Fruit fly (Drosophila melanogaster) whole organism, embryonic: ENCODE measurements around the gene CG43095.
A peak's percentile ranks its signal among the peaks of the same experiment; 100 is the strongest.

Source experiments
- Asciz ChIP-seq: fragments of 200-800 bp; sonication (Bioruptor generic); optimal IDR thresholded peaks from 2 replicates; lab custom pipeline; 2017; ENCODE audit warnings: missing biosample characterization, mild to moderate bottlenecking, missing genetic modification characterization, missing genetic modification reagents
- Atf-2 ChIP-seq: fragments of 200-800 bp; sonication (Bioruptor generic); optimal IDR thresholded peaks from 2 replicates; lab custom pipeline; 2016; ENCODE audit warnings: missing biosample characterization, missing genetic modification characterization
- CG10209 ChIP-seq: fragments of 200-800 bp; sonication (Bioruptor generic); optimal IDR thresholded peaks from 3 replicates; lab custom pipeline; 2017; ENCODE audit warnings: missing biosample characterization, mild to moderate bottlenecking, missing genetic modification characterization, missing genetic modification reagents
- CG10462 ChIP-seq: fragments of 200-800 bp; sonication (Bioruptor generic); optimal IDR thresholded peaks from 2 replicates; lab custom pipeline; 2016; ENCODE audit warnings: missing biosample characterization, missing genetic modification characterization
- CG11398 ChIP-seq: fragments of 200-800 bp; sonication (Bioruptor generic); optimal IDR thresholded peaks from 2 replicates; lab custom pipeline; 2016; ENCODE audit warnings: missing biosample characterization, missing genetic modification characterization
- CG12155 ChIP-seq: fragments of 200-800 bp; sonication (Bioruptor generic); optimal IDR thresholded peaks from 3 replicates; lab custom pipeline; 2016; ENCODE audit warnings: missing biosample characterization, missing genetic modification characterization
- CG12219 ChIP-seq: fragments of 200-800 bp; sonication (Bioruptor generic); optimal IDR thresholded peaks from 3 replicates; lab custom pipeline; 2018; ENCODE audit warnings: missing biosample characterization, mild to moderate bottlenecking, missing genetic modification characterization
- CG12236 ChIP-seq: fragments of 200-800 bp; sonication (Bioruptor generic); optimal IDR thresholded peaks from 2 replicates; lab custom pipeline; 2016; ENCODE audit warnings: missing biosample characterization, missing genetic modification characterization
- CG1233 ChIP-seq: fragments of 200-800 bp; sonication (Bioruptor generic); optimal IDR thresholded peaks from 4 replicates; lab custom pipeline; 2018; ENCODE audit warnings: missing biosample characterization, mild to moderate bottlenecking, missing genetic modification characterization
- CG12744 ChIP-seq: fragments of 200-800 bp; sonication (Bioruptor generic); optimal IDR thresholded peaks from 2 replicates; lab custom pipeline; 2016; ENCODE audit warnings: missing biosample characterization, missing genetic modification characterization
- CG12942 ChIP-seq: fragments of 200-800 bp; sonication (Bioruptor generic); optimal IDR thresholded peaks from 3 replicates; lab custom pipeline; 2016; ENCODE audit warnings: missing biosample characterization, missing genetic modification characterization
- CG13123 ChIP-seq: fragments of 200-800 bp; sonication (Bioruptor generic); optimal IDR thresholded peaks from 2 replicates; lab custom pipeline; 2016; ENCODE audit warnings: missing biosample characterization, missing genetic modification characterization
- CG13624 ChIP-seq: fragments of 200-800 bp; sonication (Bioruptor generic); optimal IDR thresholded peaks from 2 replicates; lab custom pipeline; 2016; ENCODE audit warnings: missing biosample characterization, missing genetic modification characterization
- CG14710 ChIP-seq: fragments of 200-800 bp; sonication (Bioruptor generic); optimal IDR thresholded peaks from 3 replicates; lab custom pipeline; 2019; ENCODE audit warnings: missing biosample characterization, mild to moderate bottlenecking, missing genetic modification characterization, moderate library complexity
- CG14860 ChIP-seq: fragments of 200-800 bp; sonication (Bioruptor generic); IDR thresholded peaks from 3 replicates; pipeline ENCODE4 v1.3.6; 2022; ENCODE audit warnings: missing biosample characterization, missing genetic modification characterization; ENCODE audit not compliant: partially characterized antibody
- CG15073 ChIP-seq: fragments of 200-800 bp; sonication (Bioruptor generic); optimal IDR thresholded peaks from 2 replicates; lab custom pipeline; 2016; ENCODE audit warnings: missing biosample characterization, missing genetic modification characterization
- CG15479 ChIP-seq: fragments of 200-800 bp; sonication (Bioruptor generic); optimal IDR thresholded peaks from 3 replicates; lab custom pipeline; 2019; ENCODE audit warnings: missing biosample characterization, mild to moderate bottlenecking, missing genetic modification characterization, moderate library complexity
- CG17802 ChIP-seq: fragments of 200-800 bp; sonication (Bioruptor generic); optimal IDR thresholded peaks from 2 replicates; lab custom pipeline; 2018; ENCODE audit warnings: missing biosample characterization, mild to moderate bottlenecking, missing genetic modification characterization, moderate library complexity
- CG2116 ChIP-seq: fragments of 200-800 bp; sonication (Bioruptor generic); optimal IDR thresholded peaks from 3 replicates; lab custom pipeline; 2018; ENCODE audit warnings: missing biosample characterization, mild to moderate bottlenecking, missing genetic modification characterization
- CG31224 ChIP-seq: fragments of 200-800 bp; sonication (Bioruptor generic); IDR thresholded peaks from 2 replicates; pipeline ENCODE4 v1.3.6; 2022; ENCODE audit warnings: missing biosample characterization, missing genetic modification characterization
- CG31441 ChIP-seq: fragments of 200-800 bp; sonication (Bioruptor generic); IDR thresholded peaks from 2 replicates; pipeline ENCODE4 v1.3.6; 2022; ENCODE audit warnings: missing biosample characterization, missing genetic modification characterization
- CG6272 ChIP-seq: fragments of 200-800 bp; sonication (Bioruptor generic); IDR thresholded peaks from 2 replicates; pipeline ENCODE4 v1.3.6; 2022; ENCODE audit warnings: missing biosample characterization, missing genetic modification characterization
- CG7786 ChIP-seq: fragments of 200-800 bp; sonication (Bioruptor generic); optimal IDR thresholded peaks from 2 replicates; lab custom pipeline; 2016; ENCODE audit warnings: missing biosample characterization, missing genetic modification characterization
- CG8281 ChIP-seq: fragments of 200-800 bp; sonication (Bioruptor generic); optimal IDR thresholded peaks from 2 replicates; lab custom pipeline; 2018; ENCODE audit warnings: missing biosample characterization, mild to moderate bottlenecking, missing genetic modification characterization, moderate library complexity
- CG8359 ChIP-seq: fragments of 200-800 bp; sonication (Bioruptor generic); optimal IDR thresholded peaks from 2 replicates; lab custom pipeline; 2017; ENCODE audit warnings: missing biosample characterization, mild to moderate bottlenecking, missing genetic modification characterization, borderline replicate concordance
- CG9437 ChIP-seq: fragments of 200-800 bp; sonication (Bioruptor generic); optimal IDR thresholded peaks from 2 replicates; lab custom pipeline; 2018; ENCODE audit warnings: missing biosample characterization, mild to moderate bottlenecking, missing genetic modification characterization
- Elba2 ChIP-seq: fragments of 200-800 bp; sonication (Bioruptor generic); optimal IDR thresholded peaks from 3 replicates; lab custom pipeline; 2016; ENCODE audit warnings: missing biosample characterization, missing genetic modification characterization
- HmgD ChIP-seq: fragments of 200-800 bp; sonication (Bioruptor generic); optimal IDR thresholded peaks from 3 replicates; lab custom pipeline; 2016; ENCODE audit warnings: missing biosample characterization, missing genetic modification characterization
- Lhr ChIP-seq: fragments of 200-800 bp; sonication (Bioruptor generic); optimal IDR thresholded peaks from 3 replicates; lab custom pipeline; 2017; ENCODE audit warnings: mild to moderate bottlenecking, missing biosample characterization, missing genetic modification reagents, missing genetic modification characterization
- NC2α ChIP-seq: fragments of 200-800 bp; sonication (Bioruptor generic); optimal IDR thresholded peaks from 2 replicates; lab custom pipeline; 2016; ENCODE audit warnings: missing biosample characterization, missing genetic modification characterization
- NK7.1 ChIP-seq: fragments of 200-800 bp; sonication (Bioruptor generic); optimal IDR thresholded peaks from 3 replicates; lab custom pipeline; 2016; ENCODE audit warnings: missing biosample characterization, missing genetic modification characterization
- Nf-YB ChIP-seq: fragments of 200-800 bp; sonication (Bioruptor generic); optimal IDR thresholded peaks from 3 replicates; lab custom pipeline; 2019; ENCODE audit warnings: missing biosample characterization, mild to moderate bottlenecking, missing genetic modification characterization, moderate library complexity
- Oaz ChIP-seq: fragments of 200-800 bp; sonication (Bioruptor generic); IDR thresholded peaks from 2 replicates; pipeline ENCODE4 v1.3.6; 2022; ENCODE audit warnings: missing biosample characterization, missing genetic modification characterization
- Ssrp ChIP-seq: fragments of 200-800 bp; sonication (Bioruptor generic); optimal IDR thresholded peaks from 2 replicates; lab custom pipeline; 2018; ENCODE audit warnings: missing biosample characterization, mild to moderate bottlenecking, missing genetic modification characterization, moderate library complexity
- ab ChIP-seq: fragments of 200-800 bp; sonication (Bioruptor generic); optimal IDR thresholded peaks from 2 replicates; lab custom pipeline; 2016; ENCODE audit warnings: missing biosample characterization, missing genetic modification characterization
- amos ChIP-seq: fragments of 200-800 bp; sonication (Bioruptor generic); IDR thresholded peaks from 2 replicates; pipeline ENCODE4 v1.3.6; 2022; ENCODE audit warnings: missing biosample characterization, missing genetic modification characterization; ENCODE audit not compliant: partially characterized antibody
- chinmo ChIP-seq: fragments of 200-800 bp; sonication (Bioruptor generic); IDR thresholded peaks from 4 replicates; pipeline ENCODE4 v1.3.6; 2022; ENCODE audit warnings: missing biosample characterization, missing genetic modification characterization; ENCODE audit not compliant: partially characterized antibody
- inv ChIP-seq: fragments of 200-800 bp; sonication (Bioruptor generic); IDR thresholded peaks from 2 replicates; pipeline ENCODE4 v1.3.6; 2022; ENCODE audit warnings: missing biosample characterization, missing genetic modification characterization; ENCODE audit not compliant: partially characterized antibody
- pros ChIP-seq: fragments of 200-800 bp; sonication (Bioruptor generic); optimal IDR thresholded peaks from 3 replicates; lab custom pipeline; 2019; ENCODE audit warnings: missing biosample characterization, mild to moderate bottlenecking, missing genetic modification characterization, moderate library complexity
- pum ChIP-seq: fragments of 200-800 bp; sonication (Bioruptor generic); optimal IDR thresholded peaks from 2 replicates; lab custom pipeline; 2016; ENCODE audit warnings: missing biosample characterization, missing genetic modification characterization
- sd ChIP-seq: fragments of 200-800 bp; sonication (Bioruptor generic); optimal IDR thresholded peaks from 3 replicates; lab custom pipeline; 2018; ENCODE audit warnings: missing biosample characterization, mild to moderate bottlenecking, missing genetic modification characterization, moderate library complexity
- sens-2 ChIP-seq: fragments of 200-800 bp; sonication (Bioruptor generic); IDR thresholded peaks from 2 replicates; pipeline ENCODE4 v1.3.6; 2022; ENCODE audit warnings: missing biosample characterization, missing genetic modification characterization
- sim ChIP-seq: fragments of 200-800 bp; sonication (Bioruptor generic); IDR thresholded peaks from 2 replicates; pipeline ENCODE4 v1.3.6; 2022; ENCODE audit warnings: missing biosample characterization, missing genetic modification characterization
- slou ChIP-seq: fragments of 200-800 bp; sonication (Bioruptor generic); optimal IDR thresholded peaks from 3 replicates; lab custom pipeline; 2016; ENCODE audit warnings: missing biosample characterization, missing genetic modification characterization
- slp2 ChIP-seq: fragments of 200-800 bp; sonication (Bioruptor generic); optimal IDR thresholded peaks from 2 replicates; lab custom pipeline; 2016; ENCODE audit warnings: missing biosample characterization, missing genetic modification characterization
- tap ChIP-seq: fragments of 200-800 bp; optimal IDR thresholded peaks from 3 replicates; lab custom pipeline; 2019; ENCODE audit warnings: missing biosample characterization, mild to moderate bottlenecking, missing genetic modification characterization, moderate library complexity
- tin ChIP-seq: fragments of 200-800 bp; sonication (Bioruptor generic); optimal IDR thresholded peaks from 3 replicates; lab custom pipeline; 2016; ENCODE audit warnings: missing biosample characterization, missing genetic modification characterization
- z ChIP-seq: fragments of 200-800 bp; sonication (Bioruptor generic); IDR thresholded peaks from 3 replicates; pipeline ENCODE4 v1.3.6; 2022; ENCODE audit warnings: missing biosample characterization, missing genetic modification characterization

Gene CG43095

DNA sequence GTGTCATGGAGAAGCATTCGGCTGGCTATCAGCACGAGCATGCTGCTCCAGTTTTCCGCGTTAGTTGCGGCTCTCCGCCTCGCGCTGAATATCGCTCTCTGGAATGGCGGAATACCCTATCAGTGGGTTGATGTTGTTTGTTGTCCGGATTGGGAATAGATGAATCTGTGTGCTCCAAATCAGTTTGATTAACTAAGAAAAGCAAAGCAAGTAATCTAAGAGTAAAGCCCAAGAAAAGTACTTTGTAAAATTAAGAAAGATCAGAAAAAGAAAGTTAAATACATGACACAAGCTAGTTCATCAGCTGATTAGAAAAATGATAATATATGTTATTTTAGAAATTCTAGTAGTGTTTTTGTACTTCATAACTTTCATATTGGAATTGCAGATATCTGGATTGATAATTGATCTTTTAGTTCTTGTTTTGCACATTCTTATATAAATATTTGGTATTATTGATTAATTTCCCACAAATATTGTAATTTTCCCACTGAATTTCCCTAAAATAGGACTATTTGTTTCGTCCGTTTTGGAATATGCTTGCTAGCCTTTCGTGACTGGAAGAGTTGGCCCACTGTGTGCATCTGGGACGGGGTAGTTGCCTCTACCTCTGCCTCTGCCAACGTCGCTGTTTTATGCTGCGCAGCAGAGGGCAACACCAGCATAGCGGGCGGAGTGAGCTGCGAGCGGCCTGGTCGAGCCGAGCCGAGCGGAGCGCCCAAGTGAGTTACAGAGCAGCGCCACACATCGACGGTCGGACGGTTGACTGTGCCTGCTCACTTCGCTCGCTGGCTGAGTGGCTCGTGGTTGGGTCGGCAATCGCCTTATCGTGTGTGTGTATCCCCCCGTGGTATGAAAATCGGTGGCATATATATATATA, 17.4 kb downstream of the CG43095 start (continued):
- TF ChIP-seq slp2 (peak; percentile 4), sim (GFP tag; lab: Robert Waterston, UW) (no peak; the same call in 1 of the 2 replicates), CG14860 (GFP tag; lab: Robert Waterston, UW) (no peak), CG17802 (tag; lab: Kevin White, UChicago) (no peak), pros (GFP tag; lab: Kevin White, UChicago) (no peak), CG14710 (tag; lab: Kevin White, UChicago) (peak; percentile 40), z (GFP tag; lab: Robert Waterston, UW) (peak; percentile 87), CG12219 (GFP tag; lab: Kevin White, UChicago) (peak; percentile 5), CG11398 (no peak), Atf-2 (GFP tag; lab: Kevin White, UChicago) (peak; percentile 55), slou (GFP tag; lab: Kevin White, UChicago) (peak; percentile 5), Elba2 (no peak), Lhr (GFP tag; lab: Kevin White, UChicago) (no peak), CG13123 (GFP tag; lab: Kevin White, UChicago) (peak; percentile 42), CG7786 (GFP tag; lab: Kevin White, UChicago) (peak; percentile 37), Ssrp (peak; percentile 58), CG6272 (GFP tag; lab: Robert Waterston, UW) (peak; percentile 52; the same call in 1 of the 2 replicates), NK7.1 (no peak), CG12236 (GFP tag; lab: Kevin White, UChicago) (peak; percentile 13), tin (GFP tag; lab: Kevin White, UChicago) (peak; percentile 54), CG31441 (GFP tag; lab: Robert Waterston, UW) (peak; percentile 77; the same call in 1 of the 2 replicates), tap (tag; lab: Kevin White, UChicago) (peak; percentile 50), CG9437 (GFP tag; lab: Kevin White, UChicago) (peak; percentile 81), CG15479 (no peak), chinmo (GFP tag; lab: Robert Waterston, UW) (peak; percentile 89; the same call in 2 of the 4 replicates), CG10462 (GFP tag; lab: Kevin White, UChicago) (no peak), CG8359 (no peak), CG12942 (GFP tag; lab: Kevin White, UChicago) (peak; percentile 23), CG8281 (peak; percentile 39), NC2α (GFP tag; lab: Kevin White, UChicago) (no peak), ab (GFP tag; lab: Kevin White, UChicago) (no peak), amos (GFP tag; lab: Robert Waterston, UW) (no peak; the same call in 1 of the 2 replicates), CG12744 (GFP tag; lab: Kevin White, UChicago) (no peak), inv (GFP tag; lab: Robert Waterston, UW) (no peak), CG31224 (GFP tag; lab: Robert Waterston, UW) (no peak; the same call in 1 of the 2 replicates), HmgD (GFP tag; lab: Kevin White, UChicago) (no peak), CG1233 (GFP tag; lab: Kevin White, UChicago) (peak; percentile 66), pum (GFP tag; lab: Kevin White, UChicago) (peak; percentile 41), CG15073 (no peak), Nf-YB (GFP tag; lab: Kevin White, UChicago) (peak; percentile 26), CG10209 (GFP tag; lab: Kevin White, UChicago) (peak; percentile 61), CG12155 (GFP tag; lab: Kevin White, UChicago) (peak; percentile 36), sens-2 (GFP tag; lab: Robert Waterston, UW) (no peak; the same call in 1 of the 2 replicates), CG13624 (GFP tag; lab: Kevin White, UChicago) (peak; percentile 44), Oaz (peak; percentile 23; the same call in 1 of the 2 replicates), CG2116 (peak; percentile 30), sd (tag; lab: Kevin White, UChicago) (no peak), Asciz (GFP tag; lab: Kevin White, UChicago) (peak; percentile 60)
